Fruit fly (Drosophila melanogaster) whole organism: ENCODE measurements around the gene CG14853.

ENCODE experiments used
- CG8478 ChIP-seq: fragments of >200 bp; optimal IDR thresholded peaks from 2 replicates; lab custom pipeline; 2018; ENCODE audit warnings: inconsistent platforms
- Dll ChIP-seq: fragments of >200 bp; optimal IDR thresholded peaks from 2 replicates; lab custom pipeline; 2017
- EcR ChIP-seq, 2 experiments: fragments of >200 bp; optimal IDR thresholded peaks; 2 replicates each; lab custom pipeline; 2017; ENCODE audit warnings: missing biosample characterization in 2 of 2, missing genetic modification characterization in 2 of 2, missing genetic modification reagents in 2 of 2

- TF ChIP-seq EcR (GFP tag; optimal IDR thresholded peaks at IDR 0.05; lab: Kevin White, UChicago) (no peak), Dll (lab: Kevin White, UChicago) (no peak), CG8478 (lab: Kevin White, UChicago) (peak; percentile 23)
Observed at dm6 chr3R:14574962-14575717, 34.3 kb upstream of the CG14853 start.
